ENCODE assay signal across 8 worm cellular contexts in the genomic region with DNA sequence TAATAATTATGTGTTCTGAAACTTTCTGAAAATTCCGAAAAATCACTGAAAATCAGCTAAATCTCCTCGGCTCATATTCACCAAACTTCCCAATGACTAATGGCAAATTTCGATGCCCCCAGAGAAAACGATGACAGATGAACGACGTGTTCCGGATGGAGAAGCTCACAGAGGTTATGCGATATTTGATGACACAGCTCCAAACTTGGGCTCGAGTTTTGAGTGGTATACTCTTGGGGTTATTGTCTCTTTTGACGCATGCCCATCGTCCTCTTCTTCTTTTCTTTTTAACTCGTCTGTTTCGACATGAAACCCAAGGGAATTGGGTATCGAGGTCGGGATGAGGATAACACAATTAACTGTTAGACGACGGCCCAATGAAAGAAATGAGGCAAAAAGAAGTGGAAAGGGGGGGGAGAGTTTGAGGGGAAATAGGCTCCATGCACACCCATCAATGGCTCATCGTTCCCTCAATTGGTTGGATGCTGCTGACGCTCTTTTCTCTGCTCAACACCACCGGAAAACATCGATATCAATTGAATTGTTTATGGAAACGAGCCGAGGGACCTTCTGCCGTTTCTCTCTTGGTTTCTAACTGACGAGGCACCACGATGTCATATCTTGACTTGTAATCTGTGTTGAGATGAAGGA.
TF ChIP-seq lines count a peak whose summit lies in the region.

No protein-coding gene starts in this region.

TF ChIP-seq in whole organism, L1 larva, 84 proteins besides CTCF, POLR2A, EP300 and RAD21 (continues in another document):
- no peak for TF ChIP-seq isw-1 (GFP tag; IDR thresholded peaks at IDR 0.05; lab: Robert Waterston, UW)
- peak; percentile 82 for TF ChIP-seq lin-14 (GFP tag; optimal IDR thresholded peaks at IDR 0.05; lab: Kevin White, UChicago)
- no peak for TF ChIP-seq ama-1 (optimal IDR thresholded peaks at IDR 0.05; lab: Kevin White, UChicago)
- TF ChIP-seq tbx-2 (tag; optimal IDR thresholded peaks at IDR 0.05; lab: Kevin White, UChicago): peak; percentile 62
- TF ChIP-seq nhr-84 (tag; optimal IDR thresholded peaks at IDR 0.05; lab: Kevin White, UChicago): no peak
- no peak for TF ChIP-seq aha-1 (tag; optimal IDR thresholded peaks at IDR 0.05; lab: Kevin White, UChicago)
- TF ChIP-seq hlh-17 (GFP tag; optimal IDR thresholded peaks at IDR 0.05; lab: Kevin White, UChicago; ENCODE audit: borderline replicate concordance): no peak
- TF ChIP-seq nhr-77 (tag; optimal IDR thresholded peaks at IDR 0.05; lab: Kevin White, UChicago): no peak
- TF ChIP-seq snu-23 (GFP tag; optimal IDR thresholded peaks at IDR 0.05; lab: Kevin White, UChicago): no peak
- TF ChIP-seq grh-1 (GFP tag; IDR thresholded peaks at IDR 0.05; lab: Robert Waterston, UW): no peak
- TF ChIP-seq fkh-8 (tag; optimal IDR thresholded peaks at IDR 0.05; lab: Kevin White, UChicago): no peak

TF ChIP-seq in whole organism, L2 larva, 48 proteins besides CTCF, POLR2A, EP300 and RAD21:
- TF ChIP-seq lsy-2 (tag; optimal IDR thresholded peaks at IDR 0.05; lab: Kevin White, UChicago) (peak in 1 of 2 experiments; percentile 16), sem-4 (tag; optimal IDR thresholded peaks at IDR 0.05; lab: Kevin White, UChicago) (peak; percentile 75), lin-13 (GFP tag; optimal IDR thresholded peaks at IDR 0.05; lab: Kevin White, UChicago) (peak; percentile 5), nhr-129 (tag; optimal IDR thresholded peaks at IDR 0.05; lab: Kevin White, UChicago) (peak; percentile 36), sma-3 (GFP tag; optimal IDR thresholded peaks at IDR 0.05; lab: Kevin White, UChicago) (no peak), nhr-6 (tag; optimal IDR thresholded peaks at IDR 0.05; lab: Kevin White, UChicago) (no peak), mab-5 (tag; optimal IDR thresholded peaks at IDR 0.05; lab: Kevin White, UChicago) (peak; percentile 68)

TF ChIP-seq in whole organism, L3 larva, 47 proteins besides CTCF, POLR2A, EP300 and RAD21 (continues in another document):
- TF ChIP-seq lsy-12 (tag; optimal IDR thresholded peaks at IDR 0.05; lab: Kevin White, UChicago) (no peak), fos-1 (tag; optimal IDR thresholded peaks at IDR 0.05; lab: Kevin White, UChicago) (no peak), tbx-2 (tag; optimal IDR thresholded peaks at IDR 0.05; lab: Kevin White, UChicago) (no peak), unc-62 (GFP tag; optimal IDR thresholded peaks at IDR 0.05; lab: Kevin White, UChicago) (peak; percentile 27), nhr-77 (tag; optimal IDR thresholded peaks at IDR 0.05; lab: Kevin White, UChicago) (no peak), nhr-76 (tag; optimal IDR thresholded peaks at IDR 0.05; lab: Kevin White, UChicago) (no peak), mml-1 (tag; optimal IDR thresholded peaks at IDR 0.05; lab: Kevin White, UChicago) (no peak), ceh-28 (tag; optimal IDR thresholded peaks at IDR 0.05; lab: Kevin White, UChicago) (no peak), pqm-1 (tag; optimal IDR thresholded peaks at IDR 0.05; lab: Kevin White, UChicago) (no peak), eor-1 (tag; optimal IDR thresholded peaks at IDR 0.05; lab: Kevin White, UChicago) (no peak), pha-4 (tag; optimal IDR thresholded peaks at IDR 0.05; lab: Kevin White, UChicago) (no peak), lin-39 (tag; optimal IDR thresholded peaks at IDR 0.05; lab: Kevin White, UChicago) (peak; percentile 18)

TF ChIP-seq in whole organism, L4 larva, 104 proteins besides CTCF, POLR2A, EP300 and RAD21 (continues in another document):
- TF ChIP-seq lsy-2 (tag; optimal IDR thresholded peaks at IDR 0.05; lab: Kevin White, UChicago): peak in 1 of 2 experiments; percentile 13
- TF ChIP-seq mdt-29 (GFP tag; IDR thresholded peaks at IDR 0.05; lab: Robert Waterston, UW): no peak
- TF ChIP-seq lim-7 (GFP tag; IDR thresholded peaks at IDR 0.05; lab: Robert Waterston, UW): no peak
- TF ChIP-seq egl-43 (GFP tag; IDR thresholded peaks at IDR 0.05; lab: Robert Waterston, UW): no peak
- no peak for TF ChIP-seq ceh-20 (GFP tag; IDR thresholded peaks at IDR 0.05; lab: Robert Waterston, UW)
- TF ChIP-seq spr-3 (GFP tag; optimal IDR thresholded peaks at IDR 0.05; lab: Kevin White, UChicago): no peak
- TF ChIP-seq dmd-9 (GFP tag; IDR thresholded peaks at IDR 0.05; lab: Robert Waterston, UW): no peak
- no peak for TF ChIP-seq nhr-41 (GFP tag; IDR thresholded peaks at IDR 0.05; lab: Robert Waterston, UW)
- no peak for TF ChIP-seq dmd-8 (GFP tag; IDR thresholded peaks at IDR 0.05; lab: Robert Waterston, UW)
- TF ChIP-seq vab-7 (GFP tag; IDR thresholded peaks at IDR 0.05; lab: Robert Waterston, UW): no peak
- no peak for TF ChIP-seq madf-9 (GFP tag; conservative IDR thresholded peaks at IDR 0.05; lab: Robert Waterston, UW)
- TF ChIP-seq nhr-237 (tag; optimal IDR thresholded peaks at IDR 0.05; lab: Kevin White, UChicago): no peak

TF ChIP-seq in whole organism, early embryonic, 17 proteins besides CTCF, POLR2A, EP300 and RAD21:
- peak; percentile 44 for TF ChIP-seq hmg-4 (GFP tag; optimal IDR thresholded peaks at IDR 0.05; lab: Kevin White, UChicago)
- TF ChIP-seq tbx-11 (GFP tag; IDR thresholded peaks at IDR 0.05; lab: Robert Waterston, UW): no peak

TF ChIP-seq in whole organism, late embryonic, 69 proteins besides CTCF, POLR2A, EP300 and RAD21:
- TF ChIP-seq nfya-1 (tag; optimal IDR thresholded peaks at IDR 0.05; lab: Kevin White, UChicago): peak; percentile 1
- TF ChIP-seq ceh-14 (tag; optimal IDR thresholded peaks at IDR 0.05; lab: Kevin White, UChicago): peak; percentile 52
- TF ChIP-seq madf-2 (tag; optimal IDR thresholded peaks at IDR 0.05; lab: Kevin White, UChicago): no peak
- no peak for TF ChIP-seq ceh-6 (GFP tag; optimal IDR thresholded peaks at IDR 0.05; lab: Kevin White, UChicago)
- TF ChIP-seq hlh-15 (tag; optimal IDR thresholded peaks at IDR 0.05; lab: Kevin White, UChicago): no peak
- no peak for TF ChIP-seq ceh-19 (GFP tag; optimal IDR thresholded peaks at IDR 0.05; lab: Kevin White, UChicago)
- peak; percentile 66 for TF ChIP-seq unc-3 (GFP tag; conservative IDR thresholded peaks at IDR 0.05; lab: Robert Waterston, UW)
- TF ChIP-seq unc-3 (tag; optimal IDR thresholded peaks at IDR 0.05; lab: Kevin White, UChicago): peak; percentile 98
- no peak for TF ChIP-seq ceh-18 (tag; optimal IDR thresholded peaks at IDR 0.05; lab: Kevin White, UChicago)
- TF ChIP-seq rnt-1 (tag; optimal IDR thresholded peaks at IDR 0.05; lab: Kevin White, UChicago): no peak
- peak; percentile 92 for TF ChIP-seq unc-42 (tag; optimal IDR thresholded peaks at IDR 0.05; lab: Kevin White, UChicago)
- TF ChIP-seq pha-4 (tag; optimal IDR thresholded peaks at IDR 0.05; lab: Kevin White, UChicago): no peak
- peak; percentile 26 for TF ChIP-seq ceh-31 (tag; optimal IDR thresholded peaks at IDR 0.05; lab: Kevin White, UChicago)
TF ChIP-seq in whole organism, late embryonic: peak in this region for 5.

TF ChIP-seq in whole organism, mixed stage, embryonic, 35 proteins besides CTCF, POLR2A, EP300 and RAD21:
- TF ChIP-seq lsy-2 (tag; optimal IDR thresholded peaks at IDR 0.05; lab: Kevin White, UChicago) (no peak), blmp-1 (tag; optimal IDR thresholded peaks at IDR 0.05; lab: Kevin White, UChicago) (no peak), unc-62 (GFP tag; optimal IDR thresholded peaks at IDR 0.05; lab: Kevin White, UChicago) (peak; percentile 7), flh-1 (GFP tag; optimal IDR thresholded peaks at IDR 0.05; lab: Kevin White, UChicago) (no peak), mep-1 (tag; optimal IDR thresholded peaks at IDR 0.05; lab: Kevin White, UChicago) (peak; percentile 13), ces-1 (GFP tag; optimal IDR thresholded peaks at IDR 0.05; lab: Kevin White, UChicago) (peak; percentile 97)

TF ChIP-seq in whole organism, young adult, 124 proteins besides CTCF, POLR2A, EP300 and RAD21:
- TF ChIP-seq mcd-1 (GFP tag; IDR thresholded peaks at IDR 0.05; lab: Robert Waterston, UW) (no peak), zfh-2 (GFP tag; conservative IDR thresholded peaks at IDR 0.05; lab: Robert Waterston, UW) (peak; percentile 38; the same call in 1 of the 2 replicates), B0261.1 (tag; optimal IDR thresholded peaks at IDR 0.05; lab: Kevin White, UChicago) (no peak), cebp-1 (GFP tag; IDR thresholded peaks at IDR 0.05; lab: Robert Waterston, UW) (no peak), cebp-1 (tag; optimal IDR thresholded peaks at IDR 0.05; lab: Kevin White, UChicago) (no peak), K12H6.12 (tag; optimal IDR thresholded peaks at IDR 0.05; lab: Kevin White, UChicago) (peak; percentile 7)
